Worm (Caenorhabditis elegans) whole organism, late embryonic: ENCODE measurements around the gene nhr-136.

ENCODE experiments used
- C08G9.2 ChIP-seq: sonication (generic microtip); optimal IDR thresholded peaks from 2 replicates; lab custom pipeline; 2016; ENCODE audit warnings: mild to moderate bottlenecking, missing genetic modification characterization, moderate library complexity, missing compliant biosample characterization
- F13H6.1 ChIP-seq: sonication (generic microtip); optimal IDR thresholded peaks from 2 replicates; lab custom pipeline; 2016; ENCODE audit warnings: missing genetic modification characterization, missing compliant biosample characterization
- K02D7.2 ChIP-seq: sonication (generic microtip); optimal IDR thresholded peaks from 2 replicates; lab custom pipeline; 2017; ENCODE audit warnings: mild to moderate bottlenecking, missing genetic modification characterization, missing compliant biosample characterization
- K09A11.1 ChIP-seq: sonication (generic microtip); optimal IDR thresholded peaks from 2 replicates; lab custom pipeline; 2017; ENCODE audit warnings: antibody characterized with exemption, mild to moderate bottlenecking, missing genetic modification characterization, missing compliant biosample characterization; ENCODE audit not compliant: insufficient read depth
- Y22D7AL.16 ChIP-seq: sonication (generic microtip); optimal IDR thresholded peaks from 2 replicates; lab custom pipeline; 2016; ENCODE audit warnings: missing genetic modification characterization, missing compliant biosample characterization
- ahr-1 ChIP-seq: sonication (generic microtip); optimal IDR thresholded peaks from 2 replicates; lab custom pipeline; 2016; ENCODE audit warnings: missing genetic modification characterization, missing compliant biosample characterization
- ceh-18 ChIP-seq: sonication (generic microtip); optimal IDR thresholded peaks from 2 replicates; lab custom pipeline; 2016; ENCODE audit warnings: missing genetic modification characterization, missing compliant biosample characterization
- ceh-22 ChIP-seq: sonication (generic microtip); optimal IDR thresholded peaks from 2 replicates; lab custom pipeline; 2017; ENCODE audit warnings: missing biosample characterization, missing genetic modification characterization
- ceh-24 ChIP-seq: sonication (generic microtip); optimal IDR thresholded peaks from 2 replicates; lab custom pipeline; 2016; ENCODE audit warnings: mild to moderate bottlenecking, missing genetic modification characterization, missing compliant biosample characterization
- ceh-30 ChIP-seq: fragments of 150-350 bp; optimal IDR thresholded peaks from 2 replicates; lab custom pipeline; 2014; ENCODE audit warnings: missing biosample characterization, missing genetic modification characterization
- ceh-34 ChIP-seq: sonication (generic microtip); optimal IDR thresholded peaks from 2 replicates; lab custom pipeline; 2016; ENCODE audit warnings: mild to moderate bottlenecking, missing genetic modification characterization, missing compliant biosample characterization
- ceh-48 ChIP-seq: sonication (generic microtip); optimal IDR thresholded peaks from 2 replicates; lab custom pipeline; 2016; ENCODE audit warnings: missing genetic modification characterization, inconsistent platforms, missing compliant biosample characterization
- ceh-9 ChIP-seq: sonication (generic microtip); optimal IDR thresholded peaks from 2 replicates; lab custom pipeline; 2016; ENCODE audit warnings: mild to moderate bottlenecking, missing genetic modification characterization, inconsistent platforms, missing compliant biosample characterization
- che-1 ChIP-seq: sonication (generic microtip); optimal IDR thresholded peaks from 2 replicates; lab custom pipeline; 2016; ENCODE audit warnings: mild to moderate bottlenecking, missing genetic modification characterization, missing compliant biosample characterization
- dmd-4 ChIP-seq: sonication (generic microtip); optimal IDR thresholded peaks from 2 replicates; lab custom pipeline; 2016; ENCODE audit warnings: borderline replicate concordance, missing genetic modification characterization, missing compliant biosample characterization
- dve-1 ChIP-seq: sonication (generic microtip); optimal IDR thresholded peaks from 2 replicates; lab custom pipeline; 2017; ENCODE audit warnings: antibody characterized with exemption, mild to moderate bottlenecking, missing genetic modification characterization, missing compliant biosample characterization
- elt-4 ChIP-seq: sonication (generic microtip); optimal IDR thresholded peaks from 2 replicates; lab custom pipeline; 2016; ENCODE audit warnings: missing genetic modification characterization, missing compliant biosample characterization
- eyg-1 ChIP-seq: sonication (generic microtip); optimal IDR thresholded peaks from 2 replicates; lab custom pipeline; 2016; ENCODE audit warnings: missing genotype, missing genetic modification characterization, missing compliant biosample characterization
- fax-1 ChIP-seq: sonication (generic microtip); optimal IDR thresholded peaks from 2 replicates; lab custom pipeline; 2016; ENCODE audit warnings: missing genotype, missing genetic modification characterization, missing compliant biosample characterization
- fkh-10 ChIP-seq: fragments of 150-350 bp; optimal IDR thresholded peaks from 2 replicates; lab custom pipeline; 2014; ENCODE audit warnings: missing biosample characterization, missing genetic modification reagents, missing genetic modification characterization
- hlh-13 ChIP-seq: fragments of 200-800 bp; sonication (Bioruptor generic); optimal IDR thresholded peaks from 2 replicates; lab custom pipeline; 2018; ENCODE audit warnings: mild to moderate bottlenecking, missing genetic modification characterization, missing compliant biosample characterization
- hlh-30 ChIP-seq: sonication (generic microtip); optimal IDR thresholded peaks from 2 replicates; lab custom pipeline; 2017; ENCODE audit warnings: antibody characterized with exemption, missing genetic modification characterization, missing compliant biosample characterization; ENCODE audit not compliant: insufficient read depth
- hlh-6 ChIP-seq: sonication (generic microtip); optimal IDR thresholded peaks from 2 replicates; lab custom pipeline; 2016; ENCODE audit warnings: missing genotype, missing genetic modification characterization, missing compliant biosample characterization
- hlh-8 ChIP-seq: sonication (generic microtip); optimal IDR thresholded peaks from 2 replicates; lab custom pipeline; 2016; ENCODE audit warnings: missing genotype, missing genetic modification characterization, missing compliant biosample characterization
- lim-6 ChIP-seq: sonication (generic microtip); optimal IDR thresholded peaks from 2 replicates; lab custom pipeline; 2016; ENCODE audit warnings: missing genetic modification characterization, missing compliant biosample characterization
- lin-11 ChIP-seq: fragments of 200-800 bp; sonication (Bioruptor generic); optimal IDR thresholded peaks from 2 replicates; lab custom pipeline; 2018; ENCODE audit warnings: mild to moderate bottlenecking, missing genetic modification characterization, missing compliant biosample characterization
- nhr-232 ChIP-seq: sonication (generic microtip); optimal IDR thresholded peaks from 2 replicates; lab custom pipeline; 2016; ENCODE audit warnings: missing genetic modification characterization, missing compliant biosample characterization
- npax-4 ChIP-seq: sonication (generic microtip); optimal IDR thresholded peaks from 2 replicates; lab custom pipeline; 2016; ENCODE audit warnings: missing genetic modification characterization, missing compliant biosample characterization
- odd-2 ChIP-seq: sonication (generic microtip); optimal IDR thresholded peaks from 2 replicates; lab custom pipeline; 2017; ENCODE audit warnings: antibody characterized with exemption, mild to moderate bottlenecking, missing genetic modification characterization, missing compliant biosample characterization
- pag-3 ChIP-seq: sonication (generic microtip); optimal IDR thresholded peaks from 2 replicates; lab custom pipeline; 2016; ENCODE audit warnings: missing compliant biosample characterization, missing genetic modification characterization, borderline replicate concordance
- pat-9 ChIP-seq: fragments of 200-800 bp; sonication (Bioruptor generic); optimal IDR thresholded peaks from 2 replicates; lab custom pipeline; 2018; ENCODE audit warnings: mild to moderate bottlenecking, missing genetic modification characterization, moderate library complexity, missing compliant biosample characterization
- pax-1 ChIP-seq: fragments of 150-350 bp; optimal IDR thresholded peaks from 2 replicates; lab custom pipeline; 2014; ENCODE audit warnings: missing biosample characterization, missing genetic modification characterization
- pha-2 ChIP-seq: sonication (generic microtip); optimal IDR thresholded peaks from 2 replicates; lab custom pipeline; 2017; ENCODE audit warnings: mild to moderate bottlenecking, missing genetic modification characterization, missing compliant biosample characterization
- pha-4 ChIP-seq: fragments of 150-350 bp; optimal IDR thresholded peaks from 2 replicates; lab custom pipeline; 2018; ENCODE audit warnings: missing biosample characterization, missing genetic modification reagents, missing genetic modification characterization
- ref-2 ChIP-seq: sonication (generic microtip); optimal IDR thresholded peaks from 2 replicates; lab custom pipeline; 2016; ENCODE audit warnings: missing genetic modification characterization, missing compliant biosample characterization
- rnt-1 ChIP-seq: sonication (generic microtip); optimal IDR thresholded peaks from 2 replicates; lab custom pipeline; 2016; ENCODE audit warnings: missing genetic modification characterization, missing compliant biosample characterization
- sdc-2 ChIP-seq: sonication (generic microtip); optimal IDR thresholded peaks from 2 replicates; lab custom pipeline; 2016; ENCODE audit warnings: missing genotype, missing genetic modification characterization, missing compliant biosample characterization
- sox-2 ChIP-seq: fragments of 200-800 bp; sonication (Bioruptor generic); IDR thresholded peaks from 2 replicates; pipeline ENCODE4 v1.3.6; 2022; ENCODE audit warnings: missing genetic modification reagents, missing genetic modification characterization, missing compliant biosample characterization
- tbx-2 ChIP-seq: sonication (generic microtip); optimal IDR thresholded peaks from 2 replicates; lab custom pipeline; 2016; ENCODE audit warnings: missing genetic modification characterization, missing compliant biosample characterization
- tbx-7 ChIP-seq: sonication (generic microtip); optimal IDR thresholded peaks from 2 replicates; lab custom pipeline; 2016; ENCODE audit warnings: missing genotype, missing genetic modification characterization, missing compliant biosample characterization
- ttx-3 ChIP-seq: sonication (generic microtip); optimal IDR thresholded peaks from 2 replicates; lab custom pipeline; 2016; ENCODE audit warnings: missing genetic modification reagents, missing genetic modification characterization, missing compliant biosample characterization
- unc-42 ChIP-seq: sonication (generic microtip); optimal IDR thresholded peaks from 2 replicates; lab custom pipeline; 2016; ENCODE audit warnings: missing genotype, missing genetic modification characterization, missing compliant biosample characterization
- unc-55 ChIP-seq: sonication (generic microtip); optimal IDR thresholded peaks from 2 replicates; lab custom pipeline; 2017; ENCODE audit warnings: missing biosample characterization, missing genetic modification reagents, missing genetic modification characterization
- unc-86 ChIP-seq: sonication (generic microtip); optimal IDR thresholded peaks from 2 replicates; lab custom pipeline; 2016; ENCODE audit warnings: missing genetic modification characterization, missing compliant biosample characterization
- zip-5 ChIP-seq: sonication (generic microtip); optimal IDR thresholded peaks from 2 replicates; lab custom pipeline; 2016; ENCODE audit warnings: missing genetic modification characterization, missing compliant biosample characterization
- ztf-16 ChIP-seq: sonication (generic microtip); optimal IDR thresholded peaks from 2 replicates; lab custom pipeline; 2017; ENCODE audit warnings: missing genetic modification characterization, missing compliant biosample characterization

Gene nhr-136

DNA sequence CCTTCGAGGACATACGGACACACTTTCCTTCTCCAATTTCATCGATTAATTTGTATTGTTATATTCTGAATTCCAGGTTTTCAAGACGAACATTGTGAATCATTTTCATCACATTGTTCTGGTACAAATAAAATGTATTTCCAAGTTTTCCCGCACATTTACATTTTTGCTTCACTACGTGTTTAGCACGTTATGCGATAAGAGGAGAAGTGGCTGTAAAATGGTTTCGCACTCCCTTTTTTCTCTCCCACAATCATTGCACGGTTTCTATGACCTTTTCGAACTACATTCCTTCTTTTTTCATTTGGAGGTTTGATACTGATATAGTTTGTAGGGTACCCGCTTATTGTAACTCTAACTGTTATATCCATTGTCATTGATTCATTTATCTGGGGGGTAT lies 6.8 kb downstream of the nhr-136 start:
- TF ChIP-seq che-1 (tag; lab: Kevin White, UChicago) = no peak
- TF ChIP-seq hlh-30 (tag; lab: Kevin White, UChicago) = no peak
- TF ChIP-seq ttx-3 (tag; lab: Kevin White, UChicago) = no peak
- no peak for TF ChIP-seq unc-86 (tag; lab: Kevin White, UChicago)
- no peak for TF ChIP-seq elt-4 (tag; lab: Kevin White, UChicago)
- no peak for TF ChIP-seq ceh-18 (tag; lab: Kevin White, UChicago)
- no peak for TF ChIP-seq ceh-34 (tag; lab: Kevin White, UChicago)
- no peak for TF ChIP-seq pax-1 (tag; lab: Kevin White, UChicago)
- no peak for TF ChIP-seq ztf-16 (tag; lab: Kevin White, UChicago)
- TF ChIP-seq ceh-48 (tag; lab: Kevin White, UChicago) = no peak
- TF ChIP-seq hlh-6 (tag; lab: Kevin White, UChicago) = no peak
- no peak for TF ChIP-seq ref-2 (tag; lab: Kevin White, UChicago)
- no peak for TF ChIP-seq nhr-232 (tag; lab: Kevin White, UChicago)
- TF ChIP-seq pag-3 (tag; lab: Kevin White, UChicago) = no peak
- TF ChIP-seq dmd-4 (tag; lab: Kevin White, UChicago) = no peak

DNA sequence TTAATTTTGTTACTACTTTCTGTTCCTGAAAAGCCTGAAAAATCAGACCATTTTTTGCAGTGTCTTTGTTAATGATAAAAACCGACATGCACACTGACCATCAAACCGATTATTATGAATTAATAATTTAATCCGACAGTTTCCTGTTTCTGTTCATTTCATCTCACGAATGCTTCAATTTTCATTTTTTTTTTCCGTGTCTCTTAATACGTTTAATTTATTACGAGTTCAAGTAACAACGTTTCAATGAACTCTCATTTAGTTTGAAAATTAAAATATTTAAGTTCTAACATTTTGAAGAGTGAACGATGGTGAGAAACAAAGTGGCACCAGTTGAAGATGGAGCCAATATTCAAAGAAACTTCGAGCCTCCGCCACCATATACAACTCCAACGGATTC lies 7.8 kb downstream of the nhr-136 start, which contains the start of gene spin-1:
Gene spin-1, plus strand, starts transcription at position 301 of the 400 bp plus-strand sequence.
- TF ChIP-seq hlh-6 (tag; lab: Kevin White, UChicago) = no peak
- no peak for TF ChIP-seq pha-2 (tag; lab: Kevin White, UChicago)
- TF ChIP-seq K09A11.1 (tag; lab: Kevin White, UChicago) = no peak

DNA sequence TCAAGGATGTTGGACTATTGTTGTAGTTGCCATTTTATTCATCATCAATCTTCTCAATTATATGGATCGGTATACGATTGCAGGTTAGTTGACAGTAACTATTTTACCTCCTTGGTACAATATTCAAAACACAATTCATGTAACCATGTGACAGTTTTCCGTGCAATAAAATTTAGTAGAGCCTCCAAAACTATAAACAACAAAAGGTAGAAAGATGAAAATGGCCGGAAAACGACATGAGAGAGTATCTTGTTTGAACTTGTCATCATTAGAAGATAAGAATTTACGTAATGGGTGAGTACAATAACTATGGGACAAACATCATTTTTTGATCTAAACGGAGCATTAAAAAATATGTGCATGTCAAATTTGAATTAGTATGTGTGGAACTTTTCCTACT lies 8.2 kb downstream of the nhr-136 start:
- TF ChIP-seq pat-9 (tag; lab: Kevin White, UChicago) (no peak), ceh-22 (tag; lab: Kevin White, UChicago) (no peak), odd-2 (tag; lab: Kevin White, UChicago) (no peak), ceh-48 (tag; lab: Kevin White, UChicago) (no peak), ceh-34 (tag; lab: Kevin White, UChicago) (no peak), rnt-1 (tag; lab: Kevin White, UChicago) (no peak), unc-42 (tag; lab: Kevin White, UChicago) (no peak), tbx-2 (tag; lab: Kevin White, UChicago) (no peak), che-1 (tag; lab: Kevin White, UChicago) (no peak), ceh-24 (tag; lab: Kevin White, UChicago) (no peak), npax-4 (tag; lab: Kevin White, UChicago) (no peak), dve-1 (no peak), fkh-10 (GFP tag; lab: Kevin White, UChicago) (no peak), tbx-7 (tag; lab: Kevin White, UChicago) (no peak), pag-3 (tag; lab: Kevin White, UChicago) (no peak), lim-6 (tag; lab: Kevin White, UChicago) (no peak), lin-11 (tag; lab: Kevin White, UChicago) (no peak), F13H6.1 (tag; lab: Kevin White, UChicago) (no peak), sdc-2 (tag; lab: Kevin White, UChicago) (no peak)

DNA sequence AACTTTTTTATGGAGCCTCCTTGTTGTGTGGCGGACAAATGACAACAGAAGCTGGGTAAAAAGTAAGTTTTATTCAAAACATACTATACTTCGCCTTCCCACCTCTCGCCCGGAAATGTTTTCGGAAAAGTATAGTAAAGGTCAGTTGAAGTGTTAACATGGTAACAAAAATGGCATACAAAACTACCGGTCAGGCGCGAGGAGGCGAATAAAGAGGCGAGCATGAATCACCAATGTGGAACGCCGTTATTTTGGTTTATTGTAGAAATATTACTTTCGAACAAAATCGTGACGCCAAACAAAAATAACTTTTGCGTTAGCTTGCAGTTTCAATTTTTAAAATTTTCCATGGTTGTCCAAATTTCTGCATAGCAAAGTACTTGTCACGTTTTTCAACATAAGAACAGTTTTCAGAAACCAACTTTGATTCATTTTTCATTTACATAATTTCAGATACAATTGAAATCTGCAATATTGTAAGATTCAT lies 10.7 kb downstream of the nhr-136 start, which contains the start of gene C13C4.8:
Gene C13C4.8, plus strand, starts transcription at position 437 of the 487 bp plus-strand sequence.
- no peak for TF ChIP-seq pha-4 (tag; lab: Kevin White, UChicago)
- TF ChIP-seq ceh-30 (tag; lab: Kevin White, UChicago) = no peak
- TF ChIP-seq ceh-48 (tag; lab: Kevin White, UChicago) = no peak
- no peak for TF ChIP-seq hlh-13
- TF ChIP-seq unc-55 = no peak
- no peak for TF ChIP-seq fkh-10 (GFP tag; lab: Kevin White, UChicago)
- no peak for TF ChIP-seq K02D7.2 (tag; lab: Kevin White, UChicago)
- no peak for TF ChIP-seq ceh-9 (tag; lab: Kevin White, UChicago)
- TF ChIP-seq npax-4 (tag; lab: Kevin White, UChicago) = no peak
- no peak for TF ChIP-seq C08G9.2
- no peak for TF ChIP-seq hlh-8 (tag; lab: Kevin White, UChicago)
- TF ChIP-seq pag-3 (tag; lab: Kevin White, UChicago) = no peak
- TF ChIP-seq ceh-18 (tag; lab: Kevin White, UChicago) = no peak
- no peak for TF ChIP-seq sox-2 (GFP tag; lab: Robert Waterston, UW)
- TF ChIP-seq ahr-1 (tag; lab: Kevin White, UChicago) = no peak
- TF ChIP-seq zip-5 = no peak
- no peak for TF ChIP-seq Y22D7AL.16 (tag; lab: Kevin White, UChicago)
- no peak for TF ChIP-seq fax-1 (tag; lab: Kevin White, UChicago)
- no peak for TF ChIP-seq lim-6 (tag; lab: Kevin White, UChicago)
- TF ChIP-seq eyg-1 = no peak
